Worm (Caenorhabditis elegans) whole organism, L4 larva: Measurements from ENCODE around the gene Y38E10A.9.

ENCODE experiments used
- D1046.2 ChIP-seq: fragments of 200-800 bp; sonication (Bioruptor generic); IDR thresholded peaks from 2 replicates; pipeline ENCODE4 v1.3.6; 2022; ENCODE audit warnings: missing genetic modification characterization, missing compliant biosample characterization
- T26A8.4 ChIP-seq: fragments of 200-800 bp; sonication (Bioruptor generic); IDR thresholded peaks from 2 replicates; pipeline ENCODE4 v1.3.6; 2022; ENCODE audit warnings: missing genetic modification characterization, missing compliant biosample characterization
- Y75B8A.6 ChIP-seq: fragments of 200-800 bp; sonication (Bioruptor generic); IDR thresholded peaks from 2 replicates; pipeline ENCODE4 v1.3.6; 2022; ENCODE audit warnings: missing genetic modification reagents, missing genetic modification characterization, missing compliant biosample characterization
- arid-1 ChIP-seq: fragments of 200-800 bp; sonication (Bioruptor generic); conservative IDR thresholded peaks from 2 replicates; pipeline ENCODE4 v1.3.6; 2022; ENCODE audit warnings: missing genetic modification reagents, missing genetic modification characterization, missing compliant biosample characterization
- ceh-44 ChIP-seq: fragments of 200-800 bp; sonication (Bioruptor generic); IDR thresholded peaks from 2 replicates; pipeline ENCODE4 v1.3.6; 2022; ENCODE audit warnings: missing genetic modification reagents, missing genetic modification characterization, missing compliant biosample characterization
- cey-2 ChIP-seq: sonication (generic microtip); optimal IDR thresholded peaks from 3 replicates; lab custom pipeline; 2017; ENCODE audit warnings: missing genetic modification characterization, mild to moderate bottlenecking, missing compliant biosample characterization, antibody characterized with exemption, borderline replicate concordance; ENCODE audit not compliant: insufficient read depth
- ctbp-1 ChIP-seq: fragments of 200-800 bp; sonication (Bioruptor generic); IDR thresholded peaks from 2 replicates; pipeline ENCODE4 v1.3.6; 2022; ENCODE audit warnings: missing genetic modification reagents, missing genetic modification characterization, missing compliant biosample characterization
- daf-12 ChIP-seq: fragments of 150-350 bp; optimal IDR thresholded peaks from 2 replicates; lab custom pipeline; 2014; ENCODE audit warnings: missing biosample characterization, missing genetic modification reagents, missing genetic modification characterization
- daf-16 ChIP-seq, 3 experiments: sonication (generic microtip); optimal IDR thresholded peaks; 2 replicates each; lab custom pipeline; 2016 to 2017; ENCODE audit warnings: missing genetic modification characterization in 3 of 3, missing genetic modification reagents in 3 of 3, mild to moderate bottlenecking in 2 of 3, missing compliant biosample characterization in 2 of 3, missing biosample characterization in 1 of 3, moderate library complexity in 1 of 3
- daf-19 ChIP-seq: fragments of 200-800 bp; sonication (Bioruptor generic); conservative IDR thresholded peaks from 2 replicates; pipeline ENCODE4 v1.3.6; 2022; ENCODE audit warnings: missing genetic modification characterization, missing compliant biosample characterization
- dmd-9 ChIP-seq: fragments of 200-800 bp; sonication (Bioruptor generic); IDR thresholded peaks from 2 replicates; pipeline ENCODE4 v1.3.6; 2022; ENCODE audit warnings: missing genetic modification reagents, missing genetic modification characterization, missing compliant biosample characterization
- dpl-1 ChIP-seq: fragments of 150-350 bp; optimal IDR thresholded peaks from 2 replicates; lab custom pipeline; 2014; ENCODE audit warnings: missing biosample characterization, missing genetic modification reagents, missing genetic modification characterization
- duxl-1 ChIP-seq: sonication (generic microtip); optimal IDR thresholded peaks from 2 replicates; lab custom pipeline; 2016; ENCODE audit warnings: mild to moderate bottlenecking, missing genetic modification characterization, moderate library complexity, missing compliant biosample characterization; ENCODE audit not compliant: poor library complexity
- dve-1 ChIP-seq: sonication (generic microtip); optimal IDR thresholded peaks from 2 replicates; lab custom pipeline; 2017; ENCODE audit warnings: antibody characterized with exemption, mild to moderate bottlenecking, missing genetic modification characterization, missing compliant biosample characterization; ENCODE audit not compliant: insufficient read depth
- egl-43 ChIP-seq: fragments of 200-800 bp; sonication (Bioruptor generic); IDR thresholded peaks from 2 replicates; pipeline ENCODE4 v1.3.6; 2022; ENCODE audit warnings: missing genetic modification reagents, missing genetic modification characterization, missing compliant biosample characterization
- fos-1 ChIP-seq: fragments of 150-350 bp; optimal IDR thresholded peaks from 2 replicates; lab custom pipeline; 2014; ENCODE audit warnings: missing biosample characterization, missing genetic modification characterization
- hif-1 ChIP-seq, 2 experiments: sonication (generic microtip); optimal IDR thresholded peaks; 2 replicates each; lab custom pipeline; 2016 to 2017; ENCODE audit warnings: missing compliant biosample characterization in 2 of 2, missing genetic modification characterization in 2 of 2, missing genetic modification reagents in 2 of 2, missing genotype in 2 of 2, mild to moderate bottlenecking in 1 of 2
- hlh-11 ChIP-seq: fragments of 200-800 bp; sonication (Bioruptor generic); optimal IDR thresholded peaks from 2 replicates; lab custom pipeline; 2018; ENCODE audit warnings: mild to moderate bottlenecking, missing genetic modification characterization, missing compliant biosample characterization
- hlh-30 ChIP-seq: sonication (generic microtip); optimal IDR thresholded peaks from 2 replicates; lab custom pipeline; 2017; ENCODE audit warnings: antibody characterized with exemption, mild to moderate bottlenecking, missing genetic modification characterization, missing compliant biosample characterization; ENCODE audit not compliant: insufficient read depth
- hmg-1.1 ChIP-seq: fragments of 200-800 bp; sonication (Bioruptor generic); IDR thresholded peaks from 2 replicates; pipeline ENCODE4 v1.3.6; 2022; ENCODE audit warnings: missing genetic modification reagents, missing genetic modification characterization, missing compliant biosample characterization
- jun-1 ChIP-seq: fragments of 150-350 bp; optimal IDR thresholded peaks from 2 replicates; lab custom pipeline; 2014; ENCODE audit warnings: missing biosample characterization, missing genetic modification reagents, missing genetic modification characterization
- lin-1 ChIP-seq: fragments of 200-800 bp; sonication (Bioruptor generic); IDR thresholded peaks from 2 replicates; pipeline ENCODE4 v1.3.6; 2022; ENCODE audit warnings: missing genetic modification reagents, missing genetic modification characterization, missing compliant biosample characterization
- lin-38 ChIP-seq: fragments of 200-800 bp; sonication (Bioruptor generic); IDR thresholded peaks from 2 replicates; pipeline ENCODE4 v1.3.6; 2022; ENCODE audit warnings: missing genetic modification reagents, missing genetic modification characterization, missing compliant biosample characterization
- lir-3 ChIP-seq: sonication (generic microtip); optimal IDR thresholded peaks from 2 replicates; lab custom pipeline; 2016; ENCODE audit warnings: mild to moderate bottlenecking, missing genetic modification characterization, missing compliant biosample characterization
- nhr-10 ChIP-seq: fragments of 150-350 bp; optimal IDR thresholded peaks from 2 replicates; lab custom pipeline; 2014; ENCODE audit warnings: missing biosample characterization, missing genetic modification characterization
- nhr-11 ChIP-seq: fragments of 150-350 bp; optimal IDR thresholded peaks from 2 replicates; lab custom pipeline; 2014; ENCODE audit warnings: missing biosample characterization, missing genetic modification characterization
- nhr-28 ChIP-seq: fragments of 150-350 bp; optimal IDR thresholded peaks from 2 replicates; lab custom pipeline; 2014; ENCODE audit warnings: missing biosample characterization, missing genetic modification characterization
- nhr-42 ChIP-seq: fragments of 200-800 bp; sonication (Bioruptor generic); IDR thresholded peaks from 2 replicates; pipeline ENCODE4 v1.3.6; 2022; ENCODE audit warnings: missing genetic modification characterization, missing compliant biosample characterization
- pha-4 ChIP-seq, 2 experiments: fragments of 150-350 bp in 1 of 2; fragments of 200-800 bp in 1 of 2; sonication (Bioruptor generic) in 1 of 2; IDR thresholded peaks in 1 of 2; optimal IDR thresholded peaks in 1 of 2; 2 replicates each; pipeline versions ENCODE4 v1.3.6 to Lab custom; 2014 to 2022; ENCODE audit warnings: missing genetic modification characterization in 2 of 2, missing genetic modification reagents in 2 of 2, missing biosample characterization in 1 of 2, missing compliant biosample characterization in 1 of 2
- rbr-2 ChIP-seq: sonication (generic microtip); optimal IDR thresholded peaks from 2 replicates; lab custom pipeline; 2016; ENCODE audit warnings: missing genotype, missing genetic modification characterization, missing compliant biosample characterization
- saeg-2 ChIP-seq: fragments of 200-800 bp; sonication (Bioruptor generic); IDR thresholded peaks from 2 replicates; pipeline ENCODE4 v1.3.6; 2022; ENCODE audit warnings: missing genetic modification reagents, missing genetic modification characterization, missing compliant biosample characterization
- snpc-4 ChIP-seq: fragments of 150-350 bp; optimal IDR thresholded peaks from 2 replicates; lab custom pipeline; 2014; ENCODE audit warnings: missing biosample characterization, missing genetic modification characterization
- tag-97 ChIP-seq: fragments of 200-800 bp; sonication (Bioruptor generic); IDR thresholded peaks from 2 replicates; pipeline ENCODE4 v1.3.6; 2022; ENCODE audit warnings: missing genetic modification characterization, missing compliant biosample characterization
- vab-7 ChIP-seq: fragments of 200-800 bp; sonication (Bioruptor generic); IDR thresholded peaks from 2 replicates; pipeline ENCODE4 v1.3.6; 2022; ENCODE audit warnings: missing genetic modification reagents, missing genetic modification characterization, missing compliant biosample characterization
- zip-2 ChIP-seq: fragments of 150-350 bp; optimal IDR thresholded peaks from 2 replicates; lab custom pipeline; 2014; ENCODE audit warnings: missing biosample characterization, missing genetic modification characterization
- ztf-11 ChIP-seq: fragments of 150-350 bp; optimal IDR thresholded peaks from 2 replicates; lab custom pipeline; 2014; ENCODE audit warnings: missing biosample characterization, missing genetic modification characterization
- ztf-7 ChIP-seq: fragments of 150-350 bp; optimal IDR thresholded peaks from 2 replicates; lab custom pipeline; 2014; ENCODE audit warnings: missing biosample characterization, missing genetic modification characterization

Gene Y38E10A.9

ce11 chrII:12657620-12658019 lies 48.9 kb downstream of the Y38E10A.9 start:
- TF ChIP-seq nhr-11 (no peak), dpl-1 (GFP tag; lab: Kevin White, UChicago) (no peak), Y75B8A.6 (no peak), D1046.2 (no peak), snpc-4 (no peak), nhr-28 (tag; lab: Kevin White, UChicago) (no peak), pha-4 (GFP tag; IDR thresholded peaks at IDR 0.05; lab: Robert Waterston, UW) (no peak), pha-4 (tag; optimal IDR thresholded peaks at IDR 0.05; lab: Kevin White, UChicago) (no peak), ctbp-1 (no peak), daf-16 (GFP tag; optimal IDR thresholded peaks at IDR 0.05; lab: Kevin White, UChicago) (no peak), daf-16 (tag; optimal IDR thresholded peaks at IDR 0.05; lab: Kevin White, UChicago) (no peak), ceh-44 (no peak), lin-1 (GFP tag; lab: Robert Waterston, UW) (no peak), daf-19 (GFP tag; lab: Robert Waterston, UW) (no peak), dve-1 (tag; lab: Kevin White, UChicago) (no peak), arid-1 (GFP tag; lab: Robert Waterston, UW) (no peak), hmg-1.1 (GFP tag; lab: Robert Waterston, UW) (no peak), T26A8.4 (GFP tag; lab: Robert Waterston, UW) (no peak), egl-43 (no peak), saeg-2 (GFP tag; lab: Robert Waterston, UW) (no peak), nhr-10 (tag; lab: Kevin White, UChicago) (no peak)

DNA sequence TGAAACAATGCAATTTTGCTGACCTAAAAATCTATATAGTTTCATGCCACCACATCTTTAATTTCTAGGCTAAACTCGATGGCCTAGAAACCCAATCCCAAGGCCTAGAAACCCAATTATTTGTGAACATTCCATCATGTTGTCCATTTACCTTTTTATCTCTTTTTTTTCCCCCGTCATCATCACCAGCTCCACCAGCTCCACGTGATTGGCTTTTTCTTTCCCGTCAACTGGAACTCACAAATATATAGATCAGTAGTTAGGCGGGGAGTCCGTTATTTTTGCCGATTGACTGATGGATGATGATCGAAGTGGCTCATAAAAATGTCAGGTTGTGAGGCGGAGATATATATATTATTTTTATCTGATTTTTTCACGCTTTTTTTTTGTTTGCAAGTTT lies 49.7 kb downstream of the Y38E10A.9 start:
- TF ChIP-seq fos-1 (tag; lab: Kevin White, UChicago) (no peak), duxl-1 (tag; lab: Kevin White, UChicago) (no peak), vab-7 (GFP tag; lab: Robert Waterston, UW) (no peak), nhr-28 (tag; lab: Kevin White, UChicago) (no peak), nhr-11 (peak; percentile 38), zip-2 (tag; lab: Kevin White, UChicago) (no peak), hlh-11 (peak; percentile 9), lir-3 (tag; lab: Kevin White, UChicago) (no peak), hif-1 (tag; optimal IDR thresholded peaks at IDR 0.05; lab: Kevin White, UChicago) (no peak), daf-16 (GFP tag; optimal IDR thresholded peaks at IDR 0.05; lab: Kevin White, UChicago) (peak in 1 of 2 experiments; percentile 67), daf-16 (tag; optimal IDR thresholded peaks at IDR 0.05; lab: Kevin White, UChicago) (no peak), cey-2 (tag; lab: Kevin White, UChicago) (no peak), hlh-30 (tag; lab: Kevin White, UChicago) (peak; percentile 1), rbr-2 (tag; lab: Kevin White, UChicago) (no peak), nhr-42 (no peak), egl-43 (no peak), tag-97 (GFP tag; lab: Robert Waterston, UW) (no peak), daf-12 (tag; lab: Kevin White, UChicago) (no peak), ztf-11 (tag; lab: Kevin White, UChicago) (no peak), lin-38 (no peak), ztf-7 (tag; lab: Kevin White, UChicago) (no peak), jun-1 (tag; lab: Kevin White, UChicago) (no peak), dmd-9 (no peak)
